Fruit fly (Drosophila melanogaster): ENCODE data around the gene CG43736.

Gene CG43736

DNA sequence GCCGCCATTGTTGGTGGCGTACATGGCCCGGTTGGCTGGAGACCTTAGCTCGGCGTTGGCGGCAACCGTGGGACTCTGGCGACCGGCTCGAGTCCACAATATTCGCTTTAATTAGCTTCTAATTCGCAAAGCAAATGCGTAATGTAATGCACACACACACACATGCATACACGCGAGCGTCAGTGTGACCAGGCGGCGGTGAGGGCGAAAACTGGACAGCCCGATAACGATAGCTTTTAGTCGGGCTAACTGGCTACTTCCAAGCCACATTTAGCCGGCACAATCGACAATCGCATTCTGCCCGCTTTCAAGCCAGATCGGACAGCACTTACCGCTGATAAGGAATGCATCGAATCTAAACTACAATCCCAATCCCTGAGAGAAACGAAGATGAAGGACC, 43.0 kb upstream of the CG43736 start, which contains the start of the genes Nf-YC and xit (continued):
- no peak for TF ChIP-seq CG15073 (GFP tag; optimal IDR thresholded peaks at IDR 0.05)
- TF ChIP-seq sisA (GFP tag; IDR thresholded peaks at IDR 0.05) = no peak
- TF ChIP-seq CG3407 (GFP tag; optimal IDR thresholded peaks at IDR 0.05) = no peak
- no peak for TF ChIP-seq CG11723 (GFP tag; optimal IDR thresholded peaks at IDR 0.05)
- TF ChIP-seq CG10462 (GFP tag; optimal IDR thresholded peaks at IDR 0.05) = no peak
- no peak for TF ChIP-seq NFAT (GFP tag; IDR thresholded peaks at IDR 0.05)
- no peak for TF ChIP-seq CG18619 (GFP tag; optimal IDR thresholded peaks at IDR 0.05)
- TF ChIP-seq CG1603 (tag; optimal IDR thresholded peaks at IDR 0.05) = no peak
- 0 out of 2 replicates have a peak, but pooled peaks have one; percentile 39 for TF ChIP-seq ato (GFP tag; IDR thresholded peaks at IDR 0.05; ENCODE audit: partially characterized antibody)
- no peak for TF ChIP-seq oc (tag; optimal IDR thresholded peaks at IDR 0.05)
- TF ChIP-seq sna (GFP tag; IDR thresholded peaks at IDR 0.05; ENCODE audit: partially characterized antibody) = peak; percentile 36; the same call in 1 of the 2 replicates
- no peak for TF ChIP-seq jing (GFP tag; optimal IDR thresholded peaks at IDR 0.05)
- TF ChIP-seq CG7745 (tag; optimal IDR thresholded peaks at IDR 0.05) = no peak
- no peak for TF ChIP-seq CG6654 (GFP tag; optimal IDR thresholded peaks at IDR 0.05)
- no peak for TF ChIP-seq wdn (GFP tag; IDR thresholded peaks at IDR 0.05)
- no peak for TF ChIP-seq CG31224 (GFP tag; IDR thresholded peaks at IDR 0.05)
- no peak for TF ChIP-seq CG11398 (GFP tag; optimal IDR thresholded peaks at IDR 0.05)
- TF ChIP-seq Bteb2 (GFP tag; optimal IDR thresholded peaks at IDR 0.05) = no peak
- no peak for TF ChIP-seq CG10321 (GFP tag; IDR thresholded peaks at IDR 0.05)
- no peak for TF ChIP-seq CG2712 (tag; optimal IDR thresholded peaks at IDR 0.05)
- no peak for TF ChIP-seq dati (GFP tag; IDR thresholded peaks at IDR 0.05)
- no peak for TF ChIP-seq CG6765 (GFP tag; optimal IDR thresholded peaks at IDR 0.05)
- TF ChIP-seq HLH3B (GFP tag; IDR thresholded peaks at IDR 0.05) = no peak
- TF ChIP-seq gro (GFP tag; optimal IDR thresholded peaks at IDR 0.05) = no peak
- TF ChIP-seq CG33213 (GFP tag; optimal IDR thresholded peaks at IDR 0.05) = no peak
- TF ChIP-seq CG1792 (GFP tag; optimal IDR thresholded peaks at IDR 0.05) = no peak
- no peak for TF ChIP-seq kay (GFP tag; optimal IDR thresholded peaks at IDR 0.05)
- TF ChIP-seq C15 (GFP tag; IDR thresholded peaks at IDR 0.05) = no peak
- TF ChIP-seq dpn (GFP tag; optimal IDR thresholded peaks at IDR 0.05) = no peak
- no peak for TF ChIP-seq CG1832 (GFP tag; optimal IDR thresholded peaks at IDR 0.05)
- no peak for TF ChIP-seq CG10979 (tag; optimal IDR thresholded peaks at IDR 0.05)
- no peak for TF ChIP-seq slou (GFP tag; optimal IDR thresholded peaks at IDR 0.05)
- no peak for TF ChIP-seq CG12219 (GFP tag; optimal IDR thresholded peaks at IDR 0.05)
- no peak for TF ChIP-seq CG18262 (tag; optimal IDR thresholded peaks at IDR 0.05)
- TF ChIP-seq Atf3 (GFP tag; optimal IDR thresholded peaks at IDR 0.05) = no peak
- no peak for TF ChIP-seq ranshi (GFP tag; IDR thresholded peaks at IDR 0.05)
- TF ChIP-seq nerfin-2 (GFP tag; IDR thresholded peaks at IDR 0.05; ENCODE audit: partially characterized antibody) = peak; percentile 39; the same call in 1 of the 2 replicates
- TF ChIP-seq Hsf (GFP tag; optimal IDR thresholded peaks at IDR 0.05) = no peak
- TF ChIP-seq bsh (GFP tag; optimal IDR thresholded peaks at IDR 0.05) = no peak
- TF ChIP-seq CG1024 (GFP tag; IDR thresholded peaks at IDR 0.05) = 0 out of 2 replicates have a peak, but pooled peaks have one; percentile 9
- no peak for TF ChIP-seq Side (GFP tag; optimal IDR thresholded peaks at IDR 0.05)
- TF ChIP-seq trem (tag; optimal IDR thresholded peaks at IDR 0.05) = peak; percentile 49
- no peak for TF ChIP-seq pita (GFP tag; optimal IDR thresholded peaks at IDR 0.05)
- no peak for TF ChIP-seq jumu (GFP tag; optimal IDR thresholded peaks at IDR 0.05)
- no peak for TF ChIP-seq croc (GFP tag; conservative IDR thresholded peaks at IDR 0.05)
- no peak for TF ChIP-seq CG10959 (GFP tag; IDR thresholded peaks at IDR 0.05)
- TF ChIP-seq slp2 (GFP tag; optimal IDR thresholded peaks at IDR 0.05) = no peak
- TF ChIP-seq Nf-YC (tag; optimal IDR thresholded peaks at IDR 0.05) = no peak
- TF ChIP-seq CG6683 (GFP tag; optimal IDR thresholded peaks at IDR 0.05) = no peak
- no peak for TF ChIP-seq CG12071 (GFP tag; optimal IDR thresholded peaks at IDR 0.05)
- TF ChIP-seq BtbVII (GFP tag; optimal IDR thresholded peaks at IDR 0.05) = no peak
- TF ChIP-seq gcm2 (GFP tag; optimal IDR thresholded peaks at IDR 0.05) = no peak

Measured in whole organism, embryonic.